Worm (Caenorhabditis elegans) whole organism, young adult: ENCODE results near the gene F58A6.1.
"Not testable (repeated sequence)": the region's sequence is repeated elsewhere in the genome, so short reads cannot be mapped to it uniquely, and the experiment has no call there.

ENCODE experiments used
- F23B12.7 ChIP-seq: sonication (generic microtip); optimal IDR thresholded peaks from 2 replicates; lab custom pipeline; 2017; ENCODE audit warnings: missing genetic modification characterization, mild to moderate bottlenecking, missing compliant biosample characterization, antibody characterized with exemption, moderate library complexity; ENCODE audit not compliant: insufficient read depth
- T07F8.4 ChIP-seq: sonication (generic microtip); optimal IDR thresholded peaks from 2 replicates; lab custom pipeline; 2016; ENCODE audit warnings: mild to moderate bottlenecking, missing genetic modification characterization, moderate library complexity, missing compliant biosample characterization
- ZK185.1 ChIP-seq: sonication (generic microtip); optimal IDR thresholded peaks from 2 replicates; lab custom pipeline; 2016; ENCODE audit warnings: mild to moderate bottlenecking, missing genetic modification characterization, missing compliant biosample characterization; ENCODE audit not compliant: poor library complexity, severe bottlenecking
- ama-1 ChIP-seq, 3 experiments: fragments of 150-350 bp in 1 of 3; sonication (generic microtip) in 2 of 3; optimal IDR thresholded peaks; 2 replicates each; lab custom pipeline; 2014 to 2018; ENCODE audit warnings: missing biosample characterization in 2 of 3, missing genetic modification characterization in 2 of 3, missing genetic modification reagents in 2 of 3
- attf-5 ChIP-seq: fragments of 200-800 bp; sonication (Bioruptor generic); optimal IDR thresholded peaks from 2 replicates; lab custom pipeline; 2018; ENCODE audit warnings: mild to moderate bottlenecking, missing genetic modification characterization, missing compliant biosample characterization
- egl-44 ChIP-seq: fragments of 200-800 bp; sonication (Bioruptor generic); IDR thresholded peaks from 2 replicates; pipeline ENCODE4 v1.3.6; 2022; ENCODE audit warnings: missing genetic modification reagents, missing genetic modification characterization, missing compliant biosample characterization
- ets-4 ChIP-seq: fragments of 200-800 bp; sonication (Bioruptor generic); optimal IDR thresholded peaks from 2 replicates; lab custom pipeline; 2018; ENCODE audit warnings: mild to moderate bottlenecking, missing genetic modification characterization, missing compliant biosample characterization
- hmg-20 ChIP-seq: fragments of 200-800 bp; sonication (Bioruptor generic); IDR thresholded peaks from 2 replicates; pipeline ENCODE4 v1.3.6; 2022; ENCODE audit warnings: missing genetic modification reagents, missing genetic modification characterization, missing compliant biosample characterization
- pbrm-1 ChIP-seq: fragments of 200-800 bp; sonication (Bioruptor generic); IDR thresholded peaks from 2 replicates; pipeline ENCODE4 v1.3.6; 2022; ENCODE audit warnings: missing genetic modification reagents, missing genetic modification characterization, missing compliant biosample characterization
- sea-2 ChIP-seq: fragments of 200-800 bp; sonication (Bioruptor generic); IDR thresholded peaks from 2 replicates; pipeline ENCODE4 v1.3.6; 2022; ENCODE audit warnings: missing genetic modification characterization, missing compliant biosample characterization
- unc-62 ChIP-seq: fragments of 150-350 bp; optimal IDR thresholded peaks from 2 replicates; lab custom pipeline; 2014; ENCODE audit warnings: missing biosample characterization, missing genetic modification reagents, missing genetic modification characterization
- ztf-18 ChIP-seq: sonication (generic microtip); optimal IDR thresholded peaks from 2 replicates; lab custom pipeline; 2016; ENCODE audit warnings: missing genotype, mild to moderate bottlenecking, missing genetic modification characterization, missing compliant biosample characterization
- ztf-26 ChIP-seq: sonication (generic microtip); optimal IDR thresholded peaks from 2 replicates; lab custom pipeline; 2017; ENCODE audit warnings: missing genetic modification characterization, missing compliant biosample characterization

DNA sequence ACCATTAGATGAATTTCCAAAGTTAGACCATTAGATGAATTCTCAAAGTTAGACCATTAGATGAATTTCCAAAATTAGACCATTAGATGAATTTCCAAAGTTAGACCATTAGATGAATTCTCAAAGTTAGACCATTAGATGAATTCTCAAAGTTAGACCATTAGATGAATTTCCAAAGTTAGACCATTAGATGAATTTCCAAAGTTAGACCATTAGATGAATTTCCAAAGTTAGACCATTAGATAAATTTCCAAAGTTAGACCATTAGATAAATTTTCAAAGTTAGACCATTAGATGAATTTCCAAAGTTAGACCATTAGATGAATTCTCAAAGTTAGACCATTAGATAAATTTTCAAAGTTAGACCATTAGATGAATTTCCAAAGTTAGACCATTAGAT is 45.3 kb upstream of the F58A6.1 start:
- TF ChIP-seq unc-62; ets-4 (GFP tag; lab: Kevin White, UChicago); attf-5 (GFP tag; lab: Kevin White, UChicago); T07F8.4 (tag; lab: Kevin White, UChicago); pbrm-1 (GFP tag; lab: Robert Waterston, UW); ztf-26 (tag; lab: Kevin White, UChicago); hmg-20 (GFP tag; lab: Robert Waterston, UW); ama-1 (optimal IDR thresholded peaks at IDR 0.05; lab: Kevin White, UChicago); ama-1 (GFP tag; optimal IDR thresholded peaks at IDR 0.05; lab: Kevin White, UChicago); F23B12.7 (tag; lab: Kevin White, UChicago); ztf-18 (tag; lab: Kevin White, UChicago); ZK185.1; sea-2; egl-44 (GFP tag; lab: Robert Waterston, UW): not testable (repeated sequence)
